Worm (Caenorhabditis elegans) whole organism, young adult: ENCODE results near the gene sre-56.

Source experiments
- D2030.7 ChIP-seq: fragments of 200-800 bp; sonication (Bioruptor generic); IDR thresholded peaks from 2 replicates; pipeline ENCODE4 v1.3.6; 2022; ENCODE audit warnings: missing genetic modification reagents, missing genetic modification characterization, missing compliant biosample characterization
- F23B12.7 ChIP-seq: sonication (generic microtip); optimal IDR thresholded peaks from 2 replicates; lab custom pipeline; 2017; ENCODE audit warnings: missing genetic modification characterization, mild to moderate bottlenecking, missing compliant biosample characterization, antibody characterized with exemption, moderate library complexity; ENCODE audit not compliant: insufficient read depth
- F49E8.2 ChIP-seq: sonication (generic microtip); optimal IDR thresholded peaks from 3 replicates; lab custom pipeline; 2017; ENCODE audit warnings: missing genetic modification characterization, mild to moderate bottlenecking, missing compliant biosample characterization, antibody characterized with exemption, moderate library complexity; ENCODE audit not compliant: insufficient read depth
- F57A8.1 ChIP-seq: fragments of 200-800 bp; sonication (Bioruptor generic); optimal IDR thresholded peaks from 2 replicates; lab custom pipeline; 2018; ENCODE audit warnings: mild to moderate bottlenecking, missing genetic modification characterization, moderate library complexity, missing compliant biosample characterization
- F57C9.4 ChIP-seq: sonication (generic microtip); optimal IDR thresholded peaks from 2 replicates; lab custom pipeline; 2017; ENCODE audit warnings: mild to moderate bottlenecking, missing genetic modification characterization, missing compliant biosample characterization
- Y95B8A.8 ChIP-seq: fragments of 200-800 bp; sonication (Bioruptor generic); IDR thresholded peaks from 2 replicates; pipeline ENCODE4 v1.3.6; 2022; ENCODE audit warnings: missing genetic modification reagents, missing genetic modification characterization, missing compliant biosample characterization
- aptf-2 ChIP-seq: fragments of 200-800 bp; sonication (Bioruptor generic); conservative IDR thresholded peaks from 2 replicates; pipeline ENCODE4 v1.3.6; 2022; ENCODE audit warnings: missing genetic modification reagents, missing genetic modification characterization, missing compliant biosample characterization
- atf-7 ChIP-seq: sonication (generic microtip); optimal IDR thresholded peaks from 2 replicates; lab custom pipeline; 2017; ENCODE audit warnings: mild to moderate bottlenecking, missing genetic modification characterization, missing compliant biosample characterization
- attf-5 ChIP-seq: fragments of 200-800 bp; sonication (Bioruptor generic); optimal IDR thresholded peaks from 2 replicates; lab custom pipeline; 2018; ENCODE audit warnings: mild to moderate bottlenecking, missing genetic modification characterization, missing compliant biosample characterization
- attf-6 ChIP-seq: fragments of 200-800 bp; sonication (Bioruptor generic); IDR thresholded peaks from 2 replicates; pipeline ENCODE4 v1.3.6; 2022; ENCODE audit warnings: missing genetic modification reagents, missing genetic modification characterization, missing compliant biosample characterization
- ccch-3 ChIP-seq: fragments of 200-800 bp; sonication (Bioruptor generic); optimal IDR thresholded peaks from 2 replicates; lab custom pipeline; 2018; ENCODE audit warnings: mild to moderate bottlenecking, missing genetic modification characterization, missing compliant biosample characterization
- cebp-1 ChIP-seq, 2 experiments: fragments of 200-800 bp in 1 of 2; sonication (Bioruptor generic) in 1 of 2; sonication (generic microtip) in 1 of 2; IDR thresholded peaks in 1 of 2; optimal IDR thresholded peaks in 1 of 2; 2 replicates each; pipeline versions ENCODE4 v1.3.6 to Lab custom; 2017 to 2022; ENCODE audit warnings: missing compliant biosample characterization in 2 of 2, missing genetic modification characterization in 2 of 2, mild to moderate bottlenecking in 1 of 2, missing genetic modification reagents in 1 of 2, moderate library complexity in 1 of 2
- ceh-40 ChIP-seq: fragments of 200-800 bp; sonication (Bioruptor generic); IDR thresholded peaks from 2 replicates; pipeline ENCODE4 v1.3.6; 2022; ENCODE audit warnings: missing genetic modification characterization, missing compliant biosample characterization
- die-1 ChIP-seq: sonication (generic microtip); optimal IDR thresholded peaks from 2 replicates; lab custom pipeline; 2016; ENCODE audit warnings: missing genotype, mild to moderate bottlenecking, missing genetic modification characterization, missing compliant biosample characterization
- dox-1 ChIP-seq: fragments of 200-800 bp; sonication (Bioruptor generic); IDR thresholded peaks from 2 replicates; pipeline ENCODE4 v1.3.6; 2022; ENCODE audit warnings: missing genetic modification reagents, missing genetic modification characterization, missing compliant biosample characterization
- ets-4 ChIP-seq: fragments of 200-800 bp; sonication (Bioruptor generic); optimal IDR thresholded peaks from 2 replicates; lab custom pipeline; 2018; ENCODE audit warnings: mild to moderate bottlenecking, missing genetic modification characterization, missing compliant biosample characterization
- gei-17 ChIP-seq: fragments of 200-800 bp; sonication (Bioruptor generic); optimal IDR thresholded peaks from 2 replicates; lab custom pipeline; 2018; ENCODE audit warnings: mild to moderate bottlenecking, missing genetic modification characterization, missing compliant biosample characterization
- him-1 ChIP-seq: sonication (generic microtip); optimal IDR thresholded peaks from 2 replicates; lab custom pipeline; 2016; ENCODE audit warnings: missing genotype, missing genetic modification reagents, missing genetic modification characterization, missing compliant biosample characterization
- hmg-1.2 ChIP-seq: fragments of 200-800 bp; sonication (Bioruptor generic); IDR thresholded peaks from 2 replicates; pipeline ENCODE4 v1.3.6; 2022; ENCODE audit warnings: missing genetic modification reagents, missing genetic modification characterization, missing compliant biosample characterization
- hrde-1 ChIP-seq: sonication (generic microtip); optimal IDR thresholded peaks from 2 replicates; lab custom pipeline; 2016; ENCODE audit warnings: missing genetic modification characterization, mild to moderate bottlenecking, missing compliant biosample characterization, moderate library complexity, missing genotype, missing genetic modification reagents, borderline replicate concordance
- hsf-1 ChIP-seq: fragments of 200-800 bp; sonication (Bioruptor generic); IDR thresholded peaks from 2 replicates; pipeline ENCODE4 v1.3.6; 2022; ENCODE audit warnings: missing genetic modification reagents, missing genetic modification characterization, missing compliant biosample characterization
- let-607 ChIP-seq, 2 experiments: fragments of 200-800 bp in 1 of 2; sonication (Bioruptor generic) in 1 of 2; sonication (generic microtip) in 1 of 2; optimal IDR thresholded peaks; 2 replicates each; lab custom pipeline; 2016 to 2018; ENCODE audit warnings: mild to moderate bottlenecking in 2 of 2, missing compliant biosample characterization in 2 of 2, missing genetic modification characterization in 2 of 2, moderate library complexity in 2 of 2, missing genotype in 1 of 2
- lin-26 ChIP-seq: fragments of 200-800 bp; sonication (Bioruptor generic); IDR thresholded peaks from 2 replicates; pipeline ENCODE4 v1.3.6; 2022; ENCODE audit warnings: missing genetic modification reagents, missing genetic modification characterization, missing compliant biosample characterization
- lir-1 ChIP-seq: fragments of 200-800 bp; sonication (Bioruptor generic); conservative IDR thresholded peaks from 2 replicates; pipeline ENCODE4 v1.3.6; 2022; ENCODE audit warnings: missing genetic modification reagents, missing genetic modification characterization, missing compliant biosample characterization
- lsl-1 ChIP-seq: fragments of 200-800 bp; sonication (Bioruptor generic); optimal IDR thresholded peaks from 2 replicates; lab custom pipeline; 2018; ENCODE audit warnings: mild to moderate bottlenecking, missing genetic modification characterization, moderate library complexity, missing compliant biosample characterization
- madf-6 ChIP-seq: fragments of 200-800 bp; sonication (Bioruptor generic); IDR thresholded peaks from 2 replicates; pipeline ENCODE4 v1.3.6; 2022; ENCODE audit warnings: missing genetic modification reagents, missing genetic modification characterization, missing compliant biosample characterization
- nfya-1 ChIP-seq: sonication (generic microtip); optimal IDR thresholded peaks from 2 replicates; lab custom pipeline; 2017; ENCODE audit warnings: antibody characterized with exemption, missing compliant biosample characterization, missing genetic modification characterization, borderline replicate concordance; ENCODE audit not compliant: insufficient read depth
- nfyb-1 ChIP-seq: fragments of 200-800 bp; sonication (Bioruptor generic); IDR thresholded peaks from 2 replicates; pipeline ENCODE4 v1.3.6; 2022; ENCODE audit warnings: missing genetic modification reagents, missing genetic modification characterization, missing compliant biosample characterization
- nhr-179 ChIP-seq: sonication (generic microtip); optimal IDR thresholded peaks from 2 replicates; lab custom pipeline; 2016; ENCODE audit warnings: mild to moderate bottlenecking, missing genetic modification characterization, missing compliant biosample characterization
- nhr-80 ChIP-seq: sonication (generic microtip); optimal IDR thresholded peaks from 2 replicates; lab custom pipeline; 2016; ENCODE audit warnings: missing genetic modification characterization, missing compliant biosample characterization
- nhr-90 ChIP-seq: sonication (generic microtip); optimal IDR thresholded peaks from 2 replicates; lab custom pipeline; 2016; ENCODE audit warnings: missing genotype, mild to moderate bottlenecking, missing genetic modification characterization, missing compliant biosample characterization
- repo-1 ChIP-seq: sonication (generic microtip); optimal IDR thresholded peaks from 2 replicates; lab custom pipeline; 2017; ENCODE audit warnings: mild to moderate bottlenecking, missing genetic modification characterization, missing compliant biosample characterization
- rpc-1 ChIP-seq, 2 experiments: fragments of 150-350 bp in 1 of 2; sonication (generic microtip) in 1 of 2; optimal IDR thresholded peaks; 2 replicates each; lab custom pipeline; 2014 to 2018; ENCODE audit warnings: missing biosample characterization in 1 of 2, missing genetic modification characterization in 1 of 2, missing genetic modification reagents in 1 of 2, missing genotype in 1 of 2
- snpc-1.1 ChIP-seq: sonication (generic microtip); optimal IDR thresholded peaks from 2 replicates; lab custom pipeline; 2017; ENCODE audit warnings: missing genetic modification characterization, mild to moderate bottlenecking, missing compliant biosample characterization, antibody characterized with exemption, moderate library complexity, missing genotype, missing genetic modification reagents; ENCODE audit not compliant: insufficient read depth
- snpc-4 ChIP-seq, 5 experiments: fragments of 150-350 bp in 1 of 5; sonication (generic microtip) in 4 of 5; optimal IDR thresholded peaks; 2 replicates each; lab custom pipeline; 2014 to 2018; ENCODE audit warnings: missing genetic modification characterization in 5 of 5, missing biosample characterization in 3 of 5, antibody characterized with exemption in 2 of 5, mild to moderate bottlenecking in 2 of 5, missing compliant biosample characterization in 2 of 5, missing genotype in 2 of 5, moderate library complexity in 2 of 5, missing genetic modification reagents in 1 of 5
- sptf-2 ChIP-seq: fragments of 200-800 bp; sonication (Bioruptor generic); optimal IDR thresholded peaks from 2 replicates; lab custom pipeline; 2018; ENCODE audit warnings: mild to moderate bottlenecking, missing genetic modification characterization, missing compliant biosample characterization
- tlf-1 ChIP-seq: fragments of 200-800 bp; sonication (Bioruptor generic); optimal IDR thresholded peaks from 2 replicates; lab custom pipeline; 2018; ENCODE audit warnings: mild to moderate bottlenecking, missing genetic modification characterization, missing compliant biosample characterization
- unc-62 ChIP-seq: fragments of 150-350 bp; optimal IDR thresholded peaks from 2 replicates; lab custom pipeline; 2014; ENCODE audit warnings: missing biosample characterization, missing genetic modification reagents, missing genetic modification characterization
- ztf-22 ChIP-seq: fragments of 200-800 bp; sonication (Bioruptor generic); optimal IDR thresholded peaks from 2 replicates; lab custom pipeline; 2018; ENCODE audit warnings: mild to moderate bottlenecking, missing genetic modification characterization, moderate library complexity, missing compliant biosample characterization
- ztf-25 ChIP-seq: fragments of 200-800 bp; sonication (Bioruptor generic); IDR thresholded peaks from 2 replicates; pipeline ENCODE4 v1.3.6; 2022; ENCODE audit warnings: missing genetic modification reagents, missing genetic modification characterization, missing compliant biosample characterization
- ztf-26 ChIP-seq: sonication (generic microtip); optimal IDR thresholded peaks from 2 replicates; lab custom pipeline; 2017; ENCODE audit warnings: missing genetic modification characterization, missing compliant biosample characterization
- ztf-28 ChIP-seq: fragments of 200-800 bp; sonication (Bioruptor generic); IDR thresholded peaks from 2 replicates; pipeline ENCODE4 v1.3.6; 2022; ENCODE audit warnings: missing genetic modification reagents, missing genetic modification characterization, missing compliant biosample characterization

sre-56 gene

ce11 chrII:12353104-12353503 lies 28.8 kb downstream of the sre-56 start:
- TF ChIP-seq gei-17 (GFP tag; lab: Kevin White, UChicago) (no peak), attf-6 (GFP tag; lab: Robert Waterston, UW) (no peak), madf-6 (GFP tag; lab: Robert Waterston, UW) (no peak), unc-62 (peak; percentile 92), ceh-40 (GFP tag; lab: Robert Waterston, UW) (no peak)

ce11 chrII:12353816-12354215 lies 29.6 kb downstream of the sre-56 start:
- TF ChIP-seq cebp-1 (GFP tag; IDR thresholded peaks at IDR 0.05; lab: Robert Waterston, UW): no peak
- peak; percentile 23 for TF ChIP-seq cebp-1 (tag; optimal IDR thresholded peaks at IDR 0.05; lab: Kevin White, UChicago)
- peak; percentile 8 for TF ChIP-seq ztf-22 (GFP tag; lab: Kevin White, UChicago)
- TF ChIP-seq snpc-1.1 (tag; lab: Kevin White, UChicago): no peak
- no peak for TF ChIP-seq die-1 (tag; lab: Kevin White, UChicago)
- TF ChIP-seq unc-62: peak; percentile 91
- no peak for TF ChIP-seq hmg-1.2 (GFP tag; lab: Robert Waterston, UW)
- TF ChIP-seq F57A8.1 (GFP tag; lab: Kevin White, UChicago): no peak
- TF ChIP-seq hrde-1 (tag; lab: Kevin White, UChicago): no peak
- no peak for TF ChIP-seq ztf-28 (GFP tag; lab: Robert Waterston, UW)
- peak; percentile 7 for TF ChIP-seq attf-5 (GFP tag; lab: Kevin White, UChicago)
- peak; percentile 88 to 95 for TF ChIP-seq let-607 (tag; optimal IDR thresholded peaks at IDR 0.05; lab: Kevin White, UChicago)
- TF ChIP-seq dox-1 (GFP tag; lab: Robert Waterston, UW): peak; percentile 45; the same call in 1 of the 2 replicates
- TF ChIP-seq ztf-26: no peak
- TF ChIP-seq nhr-179: no peak
- no peak for TF ChIP-seq tlf-1 (GFP tag; lab: Kevin White, UChicago)
- TF ChIP-seq snpc-4 (GFP tag; optimal IDR thresholded peaks at IDR 0.05; lab: Kevin White, UChicago): no peak
- peak in 1 of 4 experiments; percentile 50 for TF ChIP-seq snpc-4 (tag; optimal IDR thresholded peaks at IDR 0.05; lab: Kevin White, UChicago)
- no peak for TF ChIP-seq F57C9.4 (tag; lab: Kevin White, UChicago)
- peak; percentile 88 for TF ChIP-seq nhr-80
- TF ChIP-seq lir-1 (GFP tag; lab: Robert Waterston, UW): 0 out of 2 replicates have a peak, but pooled peaks have one; percentile 46
- TF ChIP-seq repo-1: no peak
- TF ChIP-seq nfya-1 (tag; lab: Kevin White, UChicago): no peak
- no peak for TF ChIP-seq hsf-1 (GFP tag; lab: Robert Waterston, UW)
- TF ChIP-seq, all 124 proteins: peak for 9

ce11 chrII:12362262-12362661 lies 38.0 kb downstream of the sre-56 start:
- no peak for TF ChIP-seq snpc-4 (GFP tag; optimal IDR thresholded peaks at IDR 0.05; lab: Kevin White, UChicago)
- TF ChIP-seq snpc-4 (tag; optimal IDR thresholded peaks at IDR 0.05; lab: Kevin White, UChicago): peak in 1 of 4 experiments; percentile 33
- TF ChIP-seq him-1: peak; percentile 48
- peak; percentile 30 for TF ChIP-seq nhr-90 (tag; lab: Kevin White, UChicago)
- TF ChIP-seq Y95B8A.8: 0 out of 2 replicates have a peak, but pooled peaks have one; percentile 17
- TF ChIP-seq ccch-3 (GFP tag; lab: Kevin White, UChicago): no peak
- no peak for TF ChIP-seq cebp-1 (GFP tag; IDR thresholded peaks at IDR 0.05; lab: Robert Waterston, UW)
- TF ChIP-seq cebp-1 (tag; optimal IDR thresholded peaks at IDR 0.05; lab: Kevin White, UChicago): peak; percentile 17
- peak; percentile 56 for TF ChIP-seq F23B12.7 (tag; lab: Kevin White, UChicago)
- peak; percentile 15 for TF ChIP-seq lsl-1 (GFP tag; lab: Kevin White, UChicago)
- TF ChIP-seq rpc-1 (optimal IDR thresholded peaks at IDR 0.05; lab: Kevin White, UChicago): peak; percentile 52
- peak; percentile 75 for TF ChIP-seq rpc-1 (tag; optimal IDR thresholded peaks at IDR 0.05; lab: Kevin White, UChicago)
- no peak for TF ChIP-seq atf-7
- TF ChIP-seq sptf-2 (GFP tag; lab: Kevin White, UChicago): no peak
- TF ChIP-seq F49E8.2 (tag; lab: Kevin White, UChicago): peak; percentile 19
- no peak for TF ChIP-seq aptf-2 (GFP tag; lab: Robert Waterston, UW)
- TF ChIP-seq nfyb-1 (GFP tag; lab: Robert Waterston, UW): peak; percentile 72; the same call in 1 of the 2 replicates
- peak; percentile 38; the same call in 1 of the 2 replicates for TF ChIP-seq dox-1 (GFP tag; lab: Robert Waterston, UW)
- peak; percentile 67 for TF ChIP-seq D2030.7 (GFP tag; lab: Robert Waterston, UW)
- peak; percentile 58; the same call in 1 of the 2 replicates for TF ChIP-seq lin-26 (GFP tag; lab: Robert Waterston, UW)
- TF ChIP-seq ztf-25 (GFP tag; lab: Robert Waterston, UW): peak; percentile 14; the same call in 1 of the 2 replicates
- TF ChIP-seq ets-4: no peak
